Worm (Caenorhabditis elegans) whole organism, L4/young adult: ENCODE measurements around the gene kle-2.

Source experiments
- W03F9.2 ChIP-seq: fragments of 150-350 bp; optimal IDR thresholded peaks from 2 replicates; lab custom pipeline; 2014; ENCODE audit warnings: missing biosample characterization, missing genetic modification characterization
- dao-5 ChIP-seq: sonication (generic microtip); optimal IDR thresholded peaks from 2 replicates; lab custom pipeline; 2016; ENCODE audit warnings: missing genotype, missing genetic modification characterization, moderate library complexity, missing compliant biosample characterization
- him-1 ChIP-seq: sonication (generic microtip); optimal IDR thresholded peaks from 2 replicates; lab custom pipeline; 2016; ENCODE audit warnings: missing genotype, missing genetic modification reagents, missing genetic modification characterization, missing compliant biosample characterization

- TF ChIP-seq him-1 (tag; lab: Kevin White, UChicago) (no peak), dao-5 (tag; lab: Kevin White, UChicago) (no peak), W03F9.2 (tag; lab: Kevin White, UChicago) (no peak)
Measured at ce11 chrIII:7948802-7949201, 7.3 kb downstream of the kle-2 start, which contains the start of gene col-90.
